Fruit fly (Drosophila melanogaster) whole organism, wandering third instar larva: ENCODE data around the gene Plc21C.

ENCODE experiments used
- Abd-B ChIP-seq: fragments of >200 bp; optimal IDR thresholded peaks from 2 replicates; lab custom pipeline; 2017; ENCODE audit warnings: missing biosample characterization, missing genetic modification characterization
- CG32264 ChIP-seq: fragments of 200-800 bp; sonication (Bioruptor generic); optimal IDR thresholded peaks from 2 replicates; lab custom pipeline; 2016; ENCODE audit warnings: missing biosample characterization, missing genetic modification characterization
- CG9705 ChIP-seq: fragments of 200-800 bp; sonication (Bioruptor generic); optimal IDR thresholded peaks from 2 replicates; lab custom pipeline; 2018; ENCODE audit warnings: missing biosample characterization, mild to moderate bottlenecking, missing genetic modification characterization
- CrebA ChIP-seq: fragments of 200-800 bp; sonication (Bioruptor generic); optimal IDR thresholded peaks from 2 replicates; lab custom pipeline; 2016; ENCODE audit warnings: missing biosample characterization, mild to moderate bottlenecking, missing genetic modification characterization, borderline replicate concordance
- Dfd ChIP-seq: fragments of >200 bp; optimal IDR thresholded peaks from 2 replicates; lab custom pipeline; 2017; ENCODE audit warnings: missing biosample characterization, missing genetic modification characterization
- Dif ChIP-seq: fragments of 200-275, 200-300 bp; sonication (Bioruptor generic); optimal IDR thresholded peaks from 2 replicates; lab custom pipeline; 2018; ENCODE audit warnings: missing biosample characterization, missing genetic modification characterization; ENCODE audit not compliant: partially characterized antibody
- GATAd ChIP-seq: sonication (Bioruptor generic); optimal IDR thresholded peaks from 2 replicates; lab custom pipeline; 2016; ENCODE audit warnings: missing biosample characterization, missing genetic modification characterization
- HLH106 ChIP-seq: fragments of 200-800 bp; optimal IDR thresholded peaks from 3 replicates; lab custom pipeline; 2019; ENCODE audit warnings: missing biosample characterization, mild to moderate bottlenecking, missing genetic modification characterization, moderate library complexity
- Hnf4 ChIP-seq: fragments of 200-800 bp; sonication (Bioruptor generic); optimal IDR thresholded peaks from 2 replicates; lab custom pipeline; 2016; ENCODE audit warnings: missing biosample characterization, mild to moderate bottlenecking, missing genetic modification characterization
- Hr78 ChIP-seq: fragments of >200 bp; optimal IDR thresholded peaks from 2 replicates; lab custom pipeline; 2017; ENCODE audit warnings: missing biosample characterization, missing genetic modification characterization
- Hr83 ChIP-seq: fragments of 200-300 bp; sonication (Bioruptor generic); optimal IDR thresholded peaks from 2 replicates; lab custom pipeline; 2016; ENCODE audit warnings: missing biosample characterization, mild to moderate bottlenecking, missing genetic modification characterization, moderate library complexity; ENCODE audit not compliant: poor library complexity, severe bottlenecking
- Jra ChIP-seq: sonication (Bioruptor generic); optimal IDR thresholded peaks from 2 replicates; lab custom pipeline; 2016; ENCODE audit warnings: missing biosample characterization, missing genetic modification characterization
- Mio ChIP-seq: sonication (Bioruptor generic); optimal IDR thresholded peaks from 2 replicates; lab custom pipeline; 2016; ENCODE audit warnings: missing biosample characterization, missing genetic modification characterization
- Myc ChIP-seq: fragments of >200 bp; optimal IDR thresholded peaks from 2 replicates; lab custom pipeline; 2017
- N ChIP-seq: fragments of >200 bp; optimal IDR thresholded peaks from 2 replicates; lab custom pipeline; 2018; ENCODE audit warnings: missing biosample characterization, missing external identifiers, missing genetic modification characterization
- OdsH ChIP-seq: fragments of 200-800 bp; sonication (Bioruptor generic); optimal IDR thresholded peaks from 2 replicates; lab custom pipeline; 2016; ENCODE audit warnings: missing biosample characterization, mild to moderate bottlenecking, missing genetic modification characterization
- Rel ChIP-seq, 2 experiments: fragments of 200-800 bp; sonication (Bioruptor generic) in 1 of 2; optimal IDR thresholded peaks; 2 replicates in 1 of 2; 3 replicates in 1 of 2; lab custom pipeline; 2016 to 2019; ENCODE audit warnings: mild to moderate bottlenecking in 2 of 2, missing biosample characterization in 2 of 2, missing genetic modification characterization in 2 of 2, moderate library complexity in 1 of 2
- Sp1 ChIP-seq: fragments of 200-800 bp; sonication (Bioruptor generic); optimal IDR thresholded peaks from 3 replicates; lab custom pipeline; 2019; ENCODE audit warnings: missing biosample characterization, mild to moderate bottlenecking, missing genetic modification characterization, moderate library complexity
- Vsx2 ChIP-seq: fragments of 200-300, 225-300 bp; sonication (Bioruptor generic); optimal IDR thresholded peaks from 2 replicates; lab custom pipeline; 2018; ENCODE audit warnings: missing biosample characterization, missing genetic modification characterization; ENCODE audit not compliant: partially characterized antibody
- br ChIP-seq: fragments of 200-800 bp; sonication (Bioruptor generic); optimal IDR thresholded peaks from 2 replicates; lab custom pipeline; 2016; ENCODE audit warnings: missing biosample characterization, missing genetic modification characterization
- brk ChIP-seq: fragments of 200-800 bp; sonication (Bioruptor generic); optimal IDR thresholded peaks from 2 replicates; lab custom pipeline; 2016; ENCODE audit warnings: missing biosample characterization, mild to moderate bottlenecking, missing genetic modification characterization
- dl ChIP-seq, 2 experiments: fragments of 175-275, 200-275 bp in 1 of 2; fragments of 200-275 bp in 1 of 2; sonication (Bioruptor generic); optimal IDR thresholded peaks; lab custom pipeline; 2018; ENCODE audit warnings: mild to moderate bottlenecking in 2 of 2, missing biosample characterization in 2 of 2, missing genetic modification characterization in 2 of 2, moderate library complexity in 2 of 2; ENCODE audit not compliant: partially characterized antibody in 2 of 2, insufficient read depth in 1 of 2
- dmrt93B ChIP-seq: fragments of 200-800 bp; sonication (Bioruptor generic); optimal IDR thresholded peaks from 2 replicates; lab custom pipeline; 2018; ENCODE audit warnings: missing biosample characterization, mild to moderate bottlenecking, missing genetic modification characterization
- dsf ChIP-seq: sonication (Bioruptor generic); optimal IDR thresholded peaks from 2 replicates; lab custom pipeline; 2016; ENCODE audit warnings: missing biosample characterization, missing genetic modification characterization, borderline replicate concordance
- ey ChIP-seq: fragments of 200-800 bp; sonication (Bioruptor generic); optimal IDR thresholded peaks from 2 replicates; lab custom pipeline; 2016; ENCODE audit warnings: missing biosample characterization, missing genetic modification characterization
- foxo ChIP-seq, 2 experiments: fragments of 200-800 bp; sonication (Bioruptor generic); optimal IDR thresholded peaks; 2 replicates in 1 of 2; 3 replicates in 1 of 2; lab custom pipeline; 2016 to 2017; ENCODE audit warnings: missing biosample characterization in 2 of 2, missing genetic modification characterization in 2 of 2
- fru ChIP-seq: fragments of 200-800 bp; sonication (Bioruptor generic); optimal IDR thresholded peaks from 3 replicates; lab custom pipeline; 2016; ENCODE audit warnings: missing biosample characterization, mild to moderate bottlenecking, missing genetic modification characterization
- h ChIP-seq: fragments of 200-800 bp; sonication (Bioruptor generic); optimal IDR thresholded peaks from 3 replicates; lab custom pipeline; 2016; ENCODE audit warnings: missing biosample characterization, mild to moderate bottlenecking, missing genetic modification characterization
- jim ChIP-seq: fragments of 175-275, 200-325 bp; sonication (Bioruptor generic); optimal IDR thresholded peaks from 2 replicates; lab custom pipeline; 2016; ENCODE audit warnings: missing biosample characterization, mild to moderate bottlenecking, missing genetic modification characterization
- lola ChIP-seq: fragments of >200 bp; optimal IDR thresholded peaks from 2 replicates; lab custom pipeline; 2017; ENCODE audit warnings: missing biosample characterization, missing genetic modification characterization
- pan ChIP-seq: fragments of >200 bp; optimal IDR thresholded peaks from 2 replicates; lab custom pipeline; 2017
- psq ChIP-seq: fragments of 200-800 bp; sonication (Bioruptor generic); optimal IDR thresholded peaks from 3 replicates; lab custom pipeline; 2017; ENCODE audit warnings: missing biosample characterization, mild to moderate bottlenecking, missing genetic modification characterization, moderate library complexity
- rgr ChIP-seq: fragments of 200-800 bp; sonication (Bioruptor generic); optimal IDR thresholded peaks from 3 replicates; lab custom pipeline; 2016; ENCODE audit warnings: missing biosample characterization, mild to moderate bottlenecking, missing genetic modification characterization
- sage ChIP-seq: fragments of 200-800 bp; sonication (Bioruptor generic); optimal IDR thresholded peaks from 2 replicates; lab custom pipeline; 2016; ENCODE audit warnings: missing biosample characterization, mild to moderate bottlenecking, missing genetic modification characterization
- sv ChIP-seq: fragments of 200-800 bp; sonication (Bioruptor generic); optimal IDR thresholded peaks from 3 replicates; lab custom pipeline; 2016; ENCODE audit warnings: missing biosample characterization, missing genetic modification characterization
- tai ChIP-seq: sonication (Bioruptor generic); optimal IDR thresholded peaks from 2 replicates; lab custom pipeline; 2016; ENCODE audit warnings: missing biosample characterization, missing genetic modification characterization
- usp ChIP-seq: fragments of >200 bp; optimal IDR thresholded peaks from 2 replicates; lab custom pipeline; 2017; ENCODE audit warnings: missing biosample characterization, missing genetic modification characterization
- woc ChIP-seq: sonication (Bioruptor generic); optimal IDR thresholded peaks from 2 replicates; lab custom pipeline; 2016; ENCODE audit warnings: missing biosample characterization, mild to moderate bottlenecking, missing genetic modification characterization

Plc21C gene

DNA sequence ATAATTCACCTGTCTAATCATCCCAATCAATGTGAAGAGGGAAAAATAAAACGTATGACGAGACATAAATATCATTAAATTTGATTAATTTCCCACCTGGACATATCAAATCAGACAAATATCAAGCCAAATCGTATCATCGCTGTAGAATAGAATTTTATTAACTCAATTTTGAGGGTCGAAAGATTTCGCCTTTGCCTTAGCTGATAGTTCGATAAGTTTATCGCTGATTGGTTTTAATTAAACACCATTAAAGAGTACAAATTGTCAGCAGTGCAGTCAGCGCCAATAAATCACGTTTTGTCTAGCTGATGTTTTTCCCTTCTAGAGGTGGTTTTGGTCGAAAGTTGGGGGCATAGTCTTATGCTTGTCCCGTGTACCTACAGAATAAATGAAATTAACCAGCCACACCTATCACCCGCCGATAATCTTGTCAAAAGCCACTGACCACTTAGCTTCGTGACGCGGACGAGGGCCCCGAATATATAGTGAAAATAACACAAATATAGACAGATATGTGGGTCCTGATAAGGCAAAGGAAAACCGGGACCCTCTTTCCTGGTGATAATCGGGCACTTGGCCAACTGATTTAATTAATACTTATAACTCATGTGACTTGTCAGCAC is 73.2 kb downstream of the Plc21C start:
- TF ChIP-seq fru = no peak
- TF ChIP-seq Abd-B (GFP tag; lab: Kevin White, UChicago) = no peak
- no peak for TF ChIP-seq CG9705 (GFP tag; lab: Kevin White, UChicago)
- no peak for TF ChIP-seq jim (GFP tag; lab: Kevin White, UChicago)
- TF ChIP-seq Myc (lab: Kevin White, UChicago) = no peak
- TF ChIP-seq tai (GFP tag; lab: Kevin White, UChicago) = no peak
- no peak for TF ChIP-seq brk
- TF ChIP-seq N (GFP tag; lab: Kevin White, UChicago) = no peak
- no peak for TF ChIP-seq pan (lab: Kevin White, UChicago)
- no peak for TF ChIP-seq Dfd (GFP tag; lab: Kevin White, UChicago)

DNA sequence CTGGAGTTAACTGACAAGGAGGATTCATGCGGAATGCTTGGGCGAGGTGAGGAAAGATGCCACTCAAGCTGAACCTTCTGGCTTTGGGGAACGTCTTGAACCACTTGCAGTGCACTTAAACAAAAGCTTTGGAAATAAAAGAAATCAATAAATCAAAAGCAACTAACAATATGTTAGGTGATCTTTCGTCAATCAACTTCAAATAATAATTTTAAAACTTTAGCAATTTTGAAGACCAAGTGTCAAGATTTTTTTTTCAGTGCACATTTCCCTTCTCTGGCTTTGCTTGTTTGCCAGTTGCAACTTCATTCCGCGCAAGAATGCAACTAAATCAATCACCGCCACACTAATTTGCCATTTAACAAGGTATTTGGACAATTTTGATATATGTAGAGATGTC is 77.1 kb downstream of the Plc21C start:
- TF ChIP-seq fru (peak; percentile 69), sage (GFP tag; lab: Kevin White, UChicago) (peak; percentile 12), jim (GFP tag; lab: Kevin White, UChicago) (no peak), dsf (GFP tag; lab: Kevin White, UChicago) (no peak), Vsx2 (GFP tag; lab: Kevin White, UChicago) (no peak), OdsH (GFP tag; lab: Kevin White, UChicago) (peak; percentile 57), Rel (GFP tag; optimal IDR thresholded peaks at IDR 0.05; lab: Kevin White, UChicago) (no peak), Rel (tag; optimal IDR thresholded peaks at IDR 0.05; lab: Kevin White, UChicago) (peak; percentile 1), N (GFP tag; lab: Kevin White, UChicago) (no peak), Abd-B (GFP tag; lab: Kevin White, UChicago) (no peak), sv (no peak), foxo (GFP tag; optimal IDR thresholded peaks at IDR 0.05; lab: Kevin White, UChicago) (peak in 1 of 2 experiments; percentile 70), brk (peak; percentile 64), Sp1 (GFP tag; lab: Kevin White, UChicago) (peak; percentile 55), Hr83 (GFP tag; lab: Kevin White, UChicago) (no peak), Mio (no peak), h (GFP tag; lab: Kevin White, UChicago) (peak; percentile 72), Hnf4 (GFP tag; lab: Kevin White, UChicago) (peak; percentile 67), dmrt93B (GFP tag; lab: Kevin White, UChicago) (peak; percentile 5), Myc (lab: Kevin White, UChicago) (no peak), CrebA (GFP tag; lab: Kevin White, UChicago) (no peak), Jra (peak; percentile 19), tai (GFP tag; lab: Kevin White, UChicago) (no peak), pan (lab: Kevin White, UChicago) (no peak), Dfd (GFP tag; lab: Kevin White, UChicago) (no peak), br (peak; percentile 70), rgr (GFP tag; lab: Kevin White, UChicago) (peak; percentile 67), lola (GFP tag; lab: Kevin White, UChicago) (no peak), CG9705 (GFP tag; lab: Kevin White, UChicago) (no peak), woc (GFP tag; lab: Kevin White, UChicago) (peak; percentile 36), HLH106 (tag; lab: Kevin White, UChicago) (peak; percentile 62), CG32264 (GFP tag; lab: Kevin White, UChicago) (no peak), psq (peak; percentile 43), Hr78 (GFP tag; lab: Kevin White, UChicago) (no peak), dl (GFP tag; optimal IDR thresholded peaks at IDR 0.05; lab: Kevin White, UChicago; ENCODE audit: insufficient read depth in 1 of 2, partially characterized antibody in 2 of 2) (no peak), GATAd (no peak), usp (GFP tag; lab: Kevin White, UChicago) (no peak), ey (GFP tag; lab: Kevin White, UChicago) (peak; percentile 63), Dif (GFP tag; lab: Kevin White, UChicago) (no peak)
